Fruit fly (Drosophila melanogaster): ENCODE results near the gene Grip.

Gene Grip

dm6 chrX:6035359-6035758 is 69.3 kb downstream of the Grip start:
- TF ChIP-seq CG3407 (GFP tag; optimal IDR thresholded peaks at IDR 0.05) (no peak), CG7963 (GFP tag; IDR thresholded peaks at IDR 0.05; ENCODE audit: partially characterized antibody) (no peak), zfh2 (GFP tag; optimal IDR thresholded peaks at IDR 0.05) (no peak), CG7928 (GFP tag; optimal IDR thresholded peaks at IDR 0.05) (no peak), Bgb (GFP tag; IDR thresholded peaks at IDR 0.05; ENCODE audit: partially characterized antibody) (peak; percentile 55; the same call in 1 of the 2 replicates), amos (GFP tag; IDR thresholded peaks at IDR 0.05; ENCODE audit: partially characterized antibody) (peak; percentile 6; the same call in 1 of the 2 replicates), unc-4 (GFP tag; IDR thresholded peaks at IDR 0.05; ENCODE audit: partially characterized antibody) (no peak), tll (GFP tag; optimal IDR thresholded peaks at IDR 0.05) (no peak), onecut (GFP tag; IDR thresholded peaks at IDR 0.05) (no peak), ken (GFP tag; IDR thresholded peaks at IDR 0.05) (no peak), CG18476 (GFP tag; optimal IDR thresholded peaks at IDR 0.05) (no peak), crol (GFP tag; IDR thresholded peaks at IDR 0.05) (no peak), Taf1 (GFP tag; IDR thresholded peaks at IDR 0.05) (no peak), CG31224 (GFP tag; IDR thresholded peaks at IDR 0.05) (no peak), Kr (GFP tag; optimal IDR thresholded peaks at IDR 0.05) (no peak), vnd (GFP tag; IDR thresholded peaks at IDR 0.05; ENCODE audit: partially characterized antibody) (no peak), CG10959 (GFP tag; IDR thresholded peaks at IDR 0.05) (no peak), pita (GFP tag; optimal IDR thresholded peaks at IDR 0.05) (peak; percentile 78), Bteb2 (GFP tag; optimal IDR thresholded peaks at IDR 0.05) (no peak), en (GFP tag; optimal IDR thresholded peaks at IDR 0.05) (no peak), tna (GFP tag; IDR thresholded peaks at IDR 0.05; ENCODE audit: partially characterized antibody) (no peak; the same call in 1 of the 2 replicates), CG30020 (tag; optimal IDR thresholded peaks at IDR 0.05) (no peak), twi (tag; optimal IDR thresholded peaks at IDR 0.05) (no peak), gce (GFP tag; IDR thresholded peaks at IDR 0.05) (no peak), HmgD (GFP tag; optimal IDR thresholded peaks at IDR 0.05) (no peak), Meics (GFP tag; optimal IDR thresholded peaks at IDR 0.05) (no peak), ato (GFP tag; IDR thresholded peaks at IDR 0.05; ENCODE audit: partially characterized antibody) (no peak), CG8765 (GFP tag; IDR thresholded peaks at IDR 0.05) (no peak), schlank (tag; optimal IDR thresholded peaks at IDR 0.05) (no peak), GATAe (GFP tag; conservative IDR thresholded peaks at IDR 0.05) (no peak), B-H1 (GFP tag; IDR thresholded peaks at IDR 0.05) (no peak), CG12299 (tag; optimal IDR thresholded peaks at IDR 0.05) (no peak), CG18262 (tag; optimal IDR thresholded peaks at IDR 0.05) (no peak), CkIIα-i1 (GFP tag; IDR thresholded peaks at IDR 0.05) (no peak), CG10979 (tag; optimal IDR thresholded peaks at IDR 0.05) (no peak), CG6791 (GFP tag; IDR thresholded peaks at IDR 0.05; ENCODE audit: partially characterized antibody) (0 out of 3 replicates have a peak, but pooled peaks have one; percentile 29), CG3995 (GFP tag; optimal IDR thresholded peaks at IDR 0.05) (no peak), Bdp1 (GFP tag; optimal IDR thresholded peaks at IDR 0.05) (no peak), CG2202 (tag; optimal IDR thresholded peaks at IDR 0.05) (peak; percentile 2), fd102C (GFP tag; optimal IDR thresholded peaks at IDR 0.05) (no peak), Ets65A (GFP tag) (no peak), Max (GFP tag; optimal IDR thresholded peaks at IDR 0.05) (no peak), klu (GFP tag; IDR thresholded peaks at IDR 0.05) (no peak), CG12155 (GFP tag; optimal IDR thresholded peaks at IDR 0.05) (no peak), CG11696 (GFP tag; IDR thresholded peaks at IDR 0.05) (no peak), dimm (GFP tag; IDR thresholded peaks at IDR 0.05) (no peak), dan (GFP tag; IDR thresholded peaks at IDR 0.05) (no peak), CG4707 (GFP tag; optimal IDR thresholded peaks at IDR 0.05) (peak; percentile 38), Camta (GFP tag; optimal IDR thresholded peaks at IDR 0.05) (no peak), CG5953 (GFP tag; IDR thresholded peaks at IDR 0.05) (no peak), ewg (GFP tag; optimal IDR thresholded peaks at IDR 0.05) (no peak), CG12236 (GFP tag; optimal IDR thresholded peaks at IDR 0.05) (no peak)
